Fruit fly (Drosophila melanogaster) Kc167 (cell line): Measurements from ENCODE around the gene Mat89Ba.

Experiments
- Myc ChIP-seq: fragments of >200 bp; optimal IDR thresholded peaks from 2 replicates; lab custom pipeline; 2017; ENCODE audit warnings: missing external identifiers
- psq ChIP-seq: fragments of >200 bp; optimal IDR thresholded peaks from 2 replicates; lab custom pipeline; 2017; ENCODE audit warnings: missing external identifiers

- TF ChIP-seq Myc (lab: Kevin White, UChicago) (no peak), psq (lab: Kevin White, UChicago) (no peak)
These were observed 5.5 kb downstream of the Mat89Ba start, which contains the start of gene Mst89B for dm6 chr3R:16266712-16267111.
